Worm (Caenorhabditis elegans) whole organism, young adult: ENCODE results near the gene Y48B6A.10.

ENCODE experiments used
- C06A6.2 ChIP-seq: fragments of 200-800 bp; sonication (Bioruptor generic); conservative IDR thresholded peaks from 2 replicates; pipeline ENCODE4 v1.3.6; 2022; ENCODE audit warnings: missing genetic modification characterization, missing compliant biosample characterization
- F10E7.11 ChIP-seq: sonication (generic microtip); optimal IDR thresholded peaks from 2 replicates; lab custom pipeline; 2017; ENCODE audit warnings: mild to moderate bottlenecking, missing genetic modification characterization, moderate library complexity, missing compliant biosample characterization
- F23B12.7 ChIP-seq: sonication (generic microtip); optimal IDR thresholded peaks from 2 replicates; lab custom pipeline; 2017; ENCODE audit warnings: missing genetic modification characterization, mild to moderate bottlenecking, missing compliant biosample characterization, antibody characterized with exemption, moderate library complexity; ENCODE audit not compliant: insufficient read depth
- F39B2.1 ChIP-seq: fragments of 200-800 bp; sonication (Bioruptor generic); IDR thresholded peaks from 2 replicates; pipeline ENCODE4 v1.3.6; 2022; ENCODE audit warnings: missing genetic modification reagents, missing genetic modification characterization, missing compliant biosample characterization
- F55B11.4 ChIP-seq: sonication (generic microtip); optimal IDR thresholded peaks from 2 replicates; lab custom pipeline; 2016; ENCODE audit warnings: missing compliant biosample characterization, missing genetic modification characterization, borderline replicate concordance; ENCODE audit not compliant: insufficient read depth
- ZK185.1 ChIP-seq: sonication (generic microtip); optimal IDR thresholded peaks from 2 replicates; lab custom pipeline; 2016; ENCODE audit warnings: mild to moderate bottlenecking, missing genetic modification characterization, missing compliant biosample characterization; ENCODE audit not compliant: poor library complexity, severe bottlenecking
- akir-1 ChIP-seq: fragments of 200-800 bp; sonication (Bioruptor generic); optimal IDR thresholded peaks from 2 replicates; lab custom pipeline; 2018; ENCODE audit warnings: mild to moderate bottlenecking, missing genetic modification characterization, moderate library complexity, missing compliant biosample characterization
- ama-1 ChIP-seq, 3 experiments: fragments of 150-350 bp in 1 of 3; sonication (generic microtip) in 2 of 3; optimal IDR thresholded peaks; 2 replicates each; lab custom pipeline; 2014 to 2018; ENCODE audit warnings: missing biosample characterization in 2 of 3, missing genetic modification characterization in 2 of 3, missing genetic modification reagents in 2 of 3
- attf-5 ChIP-seq: fragments of 200-800 bp; sonication (Bioruptor generic); optimal IDR thresholded peaks from 2 replicates; lab custom pipeline; 2018; ENCODE audit warnings: mild to moderate bottlenecking, missing genetic modification characterization, missing compliant biosample characterization
- attf-6 ChIP-seq: fragments of 200-800 bp; sonication (Bioruptor generic); IDR thresholded peaks from 2 replicates; pipeline ENCODE4 v1.3.6; 2022; ENCODE audit warnings: missing genetic modification reagents, missing genetic modification characterization, missing compliant biosample characterization
- ccch-3 ChIP-seq: fragments of 200-800 bp; sonication (Bioruptor generic); optimal IDR thresholded peaks from 2 replicates; lab custom pipeline; 2018; ENCODE audit warnings: mild to moderate bottlenecking, missing genetic modification characterization, missing compliant biosample characterization
- cebp-1 ChIP-seq, 2 experiments: fragments of 200-800 bp in 1 of 2; sonication (Bioruptor generic) in 1 of 2; sonication (generic microtip) in 1 of 2; IDR thresholded peaks in 1 of 2; optimal IDR thresholded peaks in 1 of 2; 2 replicates each; pipeline versions ENCODE4 v1.3.6 to Lab custom; 2017 to 2022; ENCODE audit warnings: missing compliant biosample characterization in 2 of 2, missing genetic modification characterization in 2 of 2, mild to moderate bottlenecking in 1 of 2, missing genetic modification reagents in 1 of 2, moderate library complexity in 1 of 2
- ceh-100 ChIP-seq: fragments of 200-800 bp; sonication (Bioruptor generic); IDR thresholded peaks from 2 replicates; pipeline ENCODE4 v1.3.6; 2022; ENCODE audit warnings: missing genetic modification reagents, missing genetic modification characterization, missing compliant biosample characterization
- ceh-79 ChIP-seq: sonication (generic microtip); optimal IDR thresholded peaks from 2 replicates; lab custom pipeline; 2017; ENCODE audit warnings: mild to moderate bottlenecking, missing genetic modification characterization, missing compliant biosample characterization
- efl-1 ChIP-seq: fragments of 150-350 bp; optimal IDR thresholded peaks from 2 replicates; lab custom pipeline; 2014; ENCODE audit warnings: missing biosample characterization, missing genetic modification reagents, missing genetic modification characterization
- egrh-3 ChIP-seq: fragments of 200-800 bp; sonication (Bioruptor generic); IDR thresholded peaks from 2 replicates; pipeline ENCODE4 v1.3.6; 2022; ENCODE audit warnings: missing genetic modification reagents, missing genetic modification characterization, missing compliant biosample characterization
- hlh-26 ChIP-seq: fragments of 200-800 bp; sonication (Bioruptor generic); conservative IDR thresholded peaks from 2 replicates; pipeline ENCODE4 v1.3.6; 2022; ENCODE audit warnings: missing genetic modification reagents, missing genetic modification characterization, missing compliant biosample characterization
- hmg-1.2 ChIP-seq: fragments of 200-800 bp; sonication (Bioruptor generic); IDR thresholded peaks from 2 replicates; pipeline ENCODE4 v1.3.6; 2022; ENCODE audit warnings: missing genetic modification reagents, missing genetic modification characterization, missing compliant biosample characterization
- hsf-1 ChIP-seq: fragments of 200-800 bp; sonication (Bioruptor generic); IDR thresholded peaks from 2 replicates; pipeline ENCODE4 v1.3.6; 2022; ENCODE audit warnings: missing genetic modification reagents, missing genetic modification characterization, missing compliant biosample characterization
- lag-1 ChIP-seq: fragments of 200-800 bp; sonication (Bioruptor generic); IDR thresholded peaks from 2 replicates; pipeline ENCODE4 v1.3.6; 2022; ENCODE audit warnings: missing genetic modification reagents, missing genetic modification characterization, missing compliant biosample characterization
- lin-35 ChIP-seq, 3 experiments: fragments of 150-350 bp in 2 of 3; sonication (generic microtip) in 1 of 3; optimal IDR thresholded peaks; 2 replicates each; lab custom pipeline; 2014 to 2018; ENCODE audit warnings: missing biosample characterization in 3 of 3, missing genetic modification characterization in 3 of 3, missing genetic modification reagents in 3 of 3
- lin-54 ChIP-seq: fragments of 200-800 bp; sonication (Bioruptor generic); optimal IDR thresholded peaks from 2 replicates; lab custom pipeline; 2018; ENCODE audit warnings: mild to moderate bottlenecking, missing genetic modification characterization, missing compliant biosample characterization
- madf-6 ChIP-seq: fragments of 200-800 bp; sonication (Bioruptor generic); IDR thresholded peaks from 2 replicates; pipeline ENCODE4 v1.3.6; 2022; ENCODE audit warnings: missing genetic modification reagents, missing genetic modification characterization, missing compliant biosample characterization
- mcd-1 ChIP-seq: fragments of 200-800 bp; sonication (Bioruptor generic); IDR thresholded peaks from 2 replicates; pipeline ENCODE4 v1.3.6; 2022; ENCODE audit warnings: missing genetic modification reagents, missing genetic modification characterization, missing compliant biosample characterization
- mes-4 ChIP-seq: sonication (generic microtip); optimal IDR thresholded peaks from 2 replicates; lab custom pipeline; 2016; ENCODE audit warnings: missing genotype, missing genetic modification characterization, missing compliant biosample characterization
- mxl-1 ChIP-seq: sonication (generic microtip); optimal IDR thresholded peaks from 2 replicates; lab custom pipeline; 2016; ENCODE audit warnings: missing genetic modification characterization, missing compliant biosample characterization
- nfya-1 ChIP-seq: sonication (generic microtip); optimal IDR thresholded peaks from 2 replicates; lab custom pipeline; 2017; ENCODE audit warnings: antibody characterized with exemption, missing compliant biosample characterization, missing genetic modification characterization, borderline replicate concordance; ENCODE audit not compliant: insufficient read depth
- nfya-2 ChIP-seq: fragments of 200-800 bp; sonication (Bioruptor generic); IDR thresholded peaks from 2 replicates; pipeline ENCODE4 v1.3.6; 2022; ENCODE audit warnings: missing genetic modification reagents, missing genetic modification characterization, missing compliant biosample characterization
- nhr-90 ChIP-seq: sonication (generic microtip); optimal IDR thresholded peaks from 2 replicates; lab custom pipeline; 2016; ENCODE audit warnings: missing genotype, mild to moderate bottlenecking, missing genetic modification characterization, missing compliant biosample characterization
- sdz-38 ChIP-seq: sonication (generic microtip); optimal IDR thresholded peaks from 2 replicates; lab custom pipeline; 2016; ENCODE audit warnings: missing genotype, missing genetic modification characterization, missing compliant biosample characterization
- snpc-4 ChIP-seq, 5 experiments: fragments of 150-350 bp in 1 of 5; sonication (generic microtip) in 4 of 5; optimal IDR thresholded peaks; 2 replicates each; lab custom pipeline; 2014 to 2018; ENCODE audit warnings: missing genetic modification characterization in 5 of 5, missing biosample characterization in 3 of 5, antibody characterized with exemption in 2 of 5, mild to moderate bottlenecking in 2 of 5, missing compliant biosample characterization in 2 of 5, missing genotype in 2 of 5, moderate library complexity in 2 of 5, missing genetic modification reagents in 1 of 5
- sptf-2 ChIP-seq: fragments of 200-800 bp; sonication (Bioruptor generic); optimal IDR thresholded peaks from 2 replicates; lab custom pipeline; 2018; ENCODE audit warnings: mild to moderate bottlenecking, missing genetic modification characterization, missing compliant biosample characterization
- tbp1 ChIP-seq: fragments of 200-800 bp; sonication (Bioruptor generic); optimal IDR thresholded peaks from 2 replicates; lab custom pipeline; 2018; ENCODE audit warnings: mild to moderate bottlenecking, missing genetic modification characterization, missing compliant biosample characterization
- unc-130 ChIP-seq: sonication (generic microtip); optimal IDR thresholded peaks from 2 replicates; lab custom pipeline; 2016; ENCODE audit warnings: missing genetic modification reagents, missing genetic modification characterization, missing compliant biosample characterization
- zfh-2 ChIP-seq: fragments of 200-800 bp; sonication (Bioruptor generic); conservative IDR thresholded peaks from 2 replicates; pipeline ENCODE4 v1.3.6; 2022; ENCODE audit warnings: missing genetic modification reagents, missing genetic modification characterization, missing compliant biosample characterization

Y48B6A.10 gene

DNA sequence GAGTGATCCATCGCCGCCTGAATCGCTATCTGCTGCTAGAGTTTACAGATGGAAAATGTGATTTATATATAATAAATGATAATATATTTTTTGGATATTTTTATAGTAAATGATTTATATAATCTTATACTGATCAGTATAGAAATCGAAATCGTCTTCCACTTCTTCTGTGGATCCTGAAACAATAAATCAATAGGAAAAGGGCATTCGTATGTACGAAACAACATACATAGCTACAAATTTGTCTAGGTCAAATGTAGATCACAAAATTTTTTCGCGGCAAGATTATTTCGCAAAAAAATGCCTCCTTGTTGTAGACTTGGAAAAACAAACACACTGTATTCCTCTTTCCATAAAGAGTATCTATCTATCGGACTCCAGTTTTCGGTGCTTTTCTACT, at the start of gene Y48B6A.10:
Gene Y48B6A.10 (plus strand): TSS at position 301 of the 400 bp plus-strand sequence.
- no peak for TF ChIP-seq ceh-79 (tag; lab: Kevin White, UChicago)
- TF ChIP-seq efl-1 (GFP tag; lab: Kevin White, UChicago): peak; percentile 19
- TF ChIP-seq unc-130 (GFP tag; lab: Kevin White, UChicago): no peak
- no peak for TF ChIP-seq ZK185.1 (tag; lab: Kevin White, UChicago)
- TF ChIP-seq madf-6 (GFP tag; lab: Robert Waterston, UW): peak; percentile 39; the same call in 1 of the 2 replicates
- no peak for TF ChIP-seq nfya-1 (tag; lab: Kevin White, UChicago)

DNA sequence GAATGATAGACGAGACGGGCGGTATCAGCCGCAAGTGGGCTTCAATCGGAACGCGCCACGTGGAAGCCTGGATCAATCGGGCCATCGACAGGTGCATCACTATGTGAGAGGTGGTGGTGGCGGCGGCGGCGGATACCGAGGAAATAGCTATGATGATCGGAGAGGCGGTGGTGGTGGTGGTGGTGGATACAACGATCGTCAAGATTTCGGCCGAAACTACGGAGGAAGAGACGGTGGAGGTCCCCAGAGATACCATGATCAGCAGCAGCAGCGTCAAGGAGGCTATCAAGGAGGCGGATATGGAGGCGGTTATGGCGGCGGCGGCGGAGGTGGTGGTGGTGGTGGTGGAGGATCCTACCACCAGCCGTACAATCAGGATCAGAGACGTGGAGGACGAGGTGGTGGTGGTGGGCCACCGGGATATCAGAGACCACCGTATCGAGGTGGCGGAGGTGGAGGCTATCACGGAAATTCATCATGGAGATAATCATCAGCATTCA, 48.7 kb upstream of the Y48B6A.10 start:
- TF ChIP-seq cebp-1 (GFP tag; IDR thresholded peaks at IDR 0.05; lab: Robert Waterston, UW): 0 out of 2 replicates have a peak, but pooled peaks have one; percentile 20
- TF ChIP-seq cebp-1 (tag; optimal IDR thresholded peaks at IDR 0.05; lab: Kevin White, UChicago): no peak
- no peak for TF ChIP-seq madf-6 (GFP tag; lab: Robert Waterston, UW)
- TF ChIP-seq egrh-3 (GFP tag; lab: Robert Waterston, UW): peak; percentile 81
- TF ChIP-seq zfh-2 (GFP tag; lab: Robert Waterston, UW): peak; percentile 78

DNA sequence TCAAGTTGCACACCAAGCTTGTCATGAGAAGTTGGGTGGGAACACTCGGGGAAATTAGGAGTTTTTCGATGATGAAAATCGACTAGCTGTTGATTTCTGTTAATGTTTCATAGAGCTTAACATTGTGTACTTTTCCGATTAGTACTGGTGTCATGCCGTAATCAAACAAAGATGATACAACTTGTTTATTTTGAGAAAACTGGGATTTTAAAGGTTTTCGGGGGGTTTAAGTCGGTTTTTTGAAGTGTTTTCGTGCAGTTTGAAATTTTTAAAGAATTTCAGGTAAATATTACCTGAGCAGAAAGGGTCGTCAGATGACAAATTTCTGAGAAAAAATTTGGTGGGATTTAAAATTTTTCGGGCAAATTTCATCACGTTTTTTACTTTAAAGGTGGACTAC, 42.7 kb upstream of the Y48B6A.10 start, which contains the start of gene eat-2:
Gene eat-2 (minus strand): TSS at position 101 of the 400 bp plus-strand sequence.
- no peak for TF ChIP-seq mxl-1 (tag; lab: Kevin White, UChicago)
- TF ChIP-seq F39B2.1 (GFP tag; lab: Robert Waterston, UW): no peak
- TF ChIP-seq attf-6 (GFP tag; lab: Robert Waterston, UW): no peak
- no peak for TF ChIP-seq nfya-2 (GFP tag; lab: Robert Waterston, UW)
- no peak for TF ChIP-seq hmg-1.2 (GFP tag; lab: Robert Waterston, UW)
- TF ChIP-seq tbp1: no peak
- no peak for TF ChIP-seq efl-1 (GFP tag; lab: Kevin White, UChicago)
- TF ChIP-seq C06A6.2: no peak
- no peak for TF ChIP-seq ama-1 (optimal IDR thresholded peaks at IDR 0.05; lab: Kevin White, UChicago)
- no peak for TF ChIP-seq ama-1 (GFP tag; optimal IDR thresholded peaks at IDR 0.05; lab: Kevin White, UChicago)
- TF ChIP-seq madf-6 (GFP tag; lab: Robert Waterston, UW): no peak
- no peak for TF ChIP-seq hlh-26 (GFP tag; lab: Robert Waterston, UW)
- TF ChIP-seq mcd-1 (GFP tag; lab: Robert Waterston, UW): no peak
- no peak for TF ChIP-seq lin-35 (GFP tag; optimal IDR thresholded peaks at IDR 0.05; lab: Kevin White, UChicago)
- no peak for TF ChIP-seq F10E7.11 (tag; lab: Kevin White, UChicago)
- no peak for TF ChIP-seq F23B12.7 (tag; lab: Kevin White, UChicago)
- no peak for TF ChIP-seq sptf-2
- no peak for TF ChIP-seq akir-1 (GFP tag; lab: Kevin White, UChicago)
- TF ChIP-seq attf-5: no peak
- TF ChIP-seq F55B11.4 (tag; lab: Kevin White, UChicago): no peak
- no peak for TF ChIP-seq lin-54 (GFP tag; lab: Kevin White, UChicago)

ce11 chrII:14173176-14173575, 41.0 kb upstream of the Y48B6A.10 start:
- no peak for TF ChIP-seq F23B12.7 (tag; lab: Kevin White, UChicago)
- no peak for TF ChIP-seq lag-1
- no peak for TF ChIP-seq F39B2.1 (GFP tag; lab: Robert Waterston, UW)
- TF ChIP-seq sptf-2: no peak
- no peak for TF ChIP-seq snpc-4 (GFP tag; optimal IDR thresholded peaks at IDR 0.05; lab: Kevin White, UChicago)
- no peak for TF ChIP-seq snpc-4 (tag; optimal IDR thresholded peaks at IDR 0.05; lab: Kevin White, UChicago)
- no peak for TF ChIP-seq madf-6 (GFP tag; lab: Robert Waterston, UW)
- TF ChIP-seq ccch-3: no peak
- TF ChIP-seq hsf-1 (GFP tag; lab: Robert Waterston, UW): no peak
- TF ChIP-seq mes-4 (tag; lab: Kevin White, UChicago): no peak
- TF ChIP-seq hlh-26 (GFP tag; lab: Robert Waterston, UW): no peak
- TF ChIP-seq nhr-90: no peak
- TF ChIP-seq C06A6.2: no peak
- TF ChIP-seq sdz-38 (tag; lab: Kevin White, UChicago): no peak
- TF ChIP-seq ceh-100 (GFP tag; lab: Robert Waterston, UW): no peak
- TF ChIP-seq akir-1 (GFP tag; lab: Kevin White, UChicago): no peak
